Fruit fly (Drosophila melanogaster): ENCODE results near the gene Osi8.

Gene Osi8

DNA sequence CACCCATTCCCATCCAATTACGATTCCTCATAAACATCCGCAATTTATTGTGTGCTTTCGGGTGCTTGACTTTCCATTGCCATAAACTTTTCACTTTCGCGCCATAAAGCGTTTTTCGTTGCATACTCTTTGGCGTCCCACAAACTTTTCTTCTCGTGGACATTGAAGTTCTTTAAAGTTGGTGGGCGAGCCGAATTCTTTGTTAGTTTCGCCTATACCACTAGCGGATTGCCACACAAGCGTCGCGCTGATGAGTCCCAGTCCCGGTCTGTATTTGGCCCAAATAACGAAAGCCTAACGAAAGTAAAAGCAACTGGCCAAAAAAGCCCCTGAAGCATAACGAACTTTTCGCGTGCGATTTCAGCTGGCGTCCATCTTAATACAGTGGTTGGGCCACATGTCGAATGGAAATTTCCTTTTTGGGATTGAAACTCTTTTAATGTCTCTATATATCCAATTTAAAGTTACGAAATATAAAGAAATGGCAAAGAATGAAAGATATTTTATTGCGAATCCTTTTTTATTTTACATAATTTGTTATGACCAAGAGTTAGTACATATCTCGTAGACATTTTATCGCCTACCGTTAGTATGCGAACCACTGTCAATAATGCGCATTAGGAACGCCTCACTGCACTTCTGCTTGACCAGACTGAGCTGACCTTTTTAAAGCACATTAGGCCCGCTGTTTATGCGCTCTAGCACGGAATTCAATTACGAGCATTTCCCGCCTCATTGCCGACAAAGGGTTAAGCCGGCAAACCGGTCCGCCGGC is 44.5 kb upstream of the Osi8 start (continued):
- TF ChIP-seq dysf (GFP tag; IDR thresholded peaks at IDR 0.05) (no peak), CG2712 (tag; optimal IDR thresholded peaks at IDR 0.05) (no peak), CG10274 (GFP tag; optimal IDR thresholded peaks at IDR 0.05) (no peak), phol (tag; optimal IDR thresholded peaks at IDR 0.05) (peak; percentile 2), CG17361 (GFP tag; IDR thresholded peaks at IDR 0.05) (no peak), CG18262 (tag; optimal IDR thresholded peaks at IDR 0.05) (no peak), CG12942 (GFP tag; optimal IDR thresholded peaks at IDR 0.05) (no peak), Bgb (GFP tag; IDR thresholded peaks at IDR 0.05; ENCODE audit: partially characterized antibody) (no peak), CG17359 (tag; optimal IDR thresholded peaks at IDR 0.05) (peak; percentile 16), CG31365 (tag; optimal IDR thresholded peaks at IDR 0.05) (no peak), CG7372 (GFP tag; IDR thresholded peaks at IDR 0.05) (no peak), B-H2 (GFP tag; optimal IDR thresholded peaks at IDR 0.05) (no peak), Med (GFP tag) (peak; percentile 70), CG34376 (GFP tag; optimal IDR thresholded peaks at IDR 0.05) (no peak), nom (GFP tag; optimal IDR thresholded peaks at IDR 0.05) (no peak), CG6689 (GFP tag; IDR thresholded peaks at IDR 0.05) (no peak), CG17802 (tag; optimal IDR thresholded peaks at IDR 0.05) (no peak), ERR (GFP tag; optimal IDR thresholded peaks at IDR 0.05) (no peak), gem (tag; optimal IDR thresholded peaks at IDR 0.05) (peak; percentile 24), CG1233 (GFP tag; optimal IDR thresholded peaks at IDR 0.05) (no peak), CG11504 (tag; optimal IDR thresholded peaks at IDR 0.05) (peak; percentile 6), CG10147 (GFP tag; optimal IDR thresholded peaks at IDR 0.05) (no peak), Dek (tag; optimal IDR thresholded peaks at IDR 0.05) (no peak), ATbp (GFP tag; optimal IDR thresholded peaks at IDR 0.05) (no peak), stc (GFP tag; IDR thresholded peaks at IDR 0.05) (no peak), sqz (GFP tag; optimal IDR thresholded peaks at IDR 0.05) (no peak), run (tag; optimal IDR thresholded peaks at IDR 0.05) (no peak), CG12104 (GFP tag; optimal IDR thresholded peaks at IDR 0.05) (no peak), odd (GFP tag; optimal IDR thresholded peaks at IDR 0.05) (no peak), Sox102F (GFP tag; optimal IDR thresholded peaks at IDR 0.05) (peak; percentile 53), schlank (tag; optimal IDR thresholded peaks at IDR 0.05) (no peak), CG8281 (tag; optimal IDR thresholded peaks at IDR 0.05) (no peak), Mad (GFP tag; optimal IDR thresholded peaks at IDR 0.05) (no peak), en (GFP tag; optimal IDR thresholded peaks at IDR 0.05) (no peak), esg (GFP tag; conservative IDR thresholded peaks at IDR 0.05) (no peak), pzg (GFP tag; optimal IDR thresholded peaks at IDR 0.05) (no peak), CG16813 (GFP tag; IDR thresholded peaks at IDR 0.05; ENCODE audit: partially characterized antibody) (no peak), peb (GFP tag; IDR thresholded peaks at IDR 0.05) (no peak), HmgZ (tag; optimal IDR thresholded peaks at IDR 0.05) (no peak), CG12769 (tag; optimal IDR thresholded peaks at IDR 0.05) (peak; percentile 7), Fer3 (tag; optimal IDR thresholded peaks at IDR 0.05) (no peak), Usf (GFP tag; optimal IDR thresholded peaks at IDR 0.05) (no peak), CG6765 (GFP tag; optimal IDR thresholded peaks at IDR 0.05) (no peak), CkIIα-i1 (GFP tag; IDR thresholded peaks at IDR 0.05) (no peak), sna (GFP tag; IDR thresholded peaks at IDR 0.05; ENCODE audit: partially characterized antibody) (no peak), CG8478 (optimal IDR thresholded peaks at IDR 0.05) (no peak), fd64A (GFP tag; optimal IDR thresholded peaks at IDR 0.05) (no peak), dmrt11E (tag; optimal IDR thresholded peaks at IDR 0.05) (no peak), jumu (GFP tag; optimal IDR thresholded peaks at IDR 0.05) (no peak)
